Worm (Caenorhabditis elegans) whole organism, late embryonic: ENCODE results near the gene T21C9.6.

Experiments
- C08G9.2 ChIP-seq: sonication (generic microtip); optimal IDR thresholded peaks from 2 replicates; lab custom pipeline; 2016; ENCODE audit warnings: mild to moderate bottlenecking, missing genetic modification characterization, moderate library complexity, missing compliant biosample characterization
- ceh-19 ChIP-seq: fragments of 200-800 bp; sonication (Bioruptor generic); optimal IDR thresholded peaks from 2 replicates; lab custom pipeline; 2018; ENCODE audit warnings: mild to moderate bottlenecking, missing genetic modification characterization, missing compliant biosample characterization
- ceh-45 ChIP-seq: fragments of 200-800 bp; sonication (Bioruptor generic); IDR thresholded peaks from 2 replicates; pipeline ENCODE4 v1.3.6; 2022; ENCODE audit warnings: missing genetic modification reagents, missing genetic modification characterization, missing compliant biosample characterization
- ceh-9 ChIP-seq: sonication (generic microtip); optimal IDR thresholded peaks from 2 replicates; lab custom pipeline; 2016; ENCODE audit warnings: mild to moderate bottlenecking, missing genetic modification characterization, inconsistent platforms, missing compliant biosample characterization
- dve-1 ChIP-seq: sonication (generic microtip); optimal IDR thresholded peaks from 2 replicates; lab custom pipeline; 2017; ENCODE audit warnings: antibody characterized with exemption, mild to moderate bottlenecking, missing genetic modification characterization, missing compliant biosample characterization
- tbx-2 ChIP-seq: sonication (generic microtip); optimal IDR thresholded peaks from 2 replicates; lab custom pipeline; 2016; ENCODE audit warnings: missing genetic modification characterization, missing compliant biosample characterization

DNA sequence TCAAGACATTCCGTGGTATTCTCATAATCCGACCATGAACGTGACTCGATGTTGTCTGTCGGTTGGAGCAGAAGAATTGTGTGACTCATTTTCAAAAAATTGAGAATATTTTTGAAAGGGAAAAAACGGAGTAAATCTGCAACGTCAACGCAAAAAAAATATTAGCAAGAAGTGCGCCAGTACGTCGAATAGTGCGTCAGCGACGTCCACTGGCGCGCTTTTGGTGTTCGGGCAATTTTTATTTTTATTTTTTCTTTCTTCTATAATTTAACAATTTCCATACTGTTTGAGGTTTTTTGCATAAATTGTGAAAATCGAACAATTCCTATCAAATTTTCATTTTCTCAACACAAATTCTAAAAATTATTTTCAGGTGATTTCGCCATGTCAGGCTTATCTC is 2.7 kb upstream of the T21C9.6 start, which contains the start of the genes erh-1 and lpd-9:
- TF ChIP-seq ceh-45 (GFP tag; lab: Robert Waterston, UW) (no peak), C08G9.2 (tag; lab: Kevin White, UChicago) (no peak), dve-1 (tag; lab: Kevin White, UChicago) (no peak), ceh-19 (GFP tag; lab: Kevin White, UChicago) (no peak), tbx-2 (tag; lab: Kevin White, UChicago) (no peak), ceh-9 (tag; lab: Kevin White, UChicago) (no peak)
